Worm (Caenorhabditis elegans) whole organism, early embryonic: ENCODE results near the gene lin-26.

Experiments used
- B0310.2 ChIP-seq: sonication (generic microtip); optimal IDR thresholded peaks from 2 replicates; lab custom pipeline; 2016; ENCODE audit warnings: mild to moderate bottlenecking, missing genetic modification characterization, missing compliant biosample characterization
- ama-1 ChIP-seq: fragments of 150-350 bp; optimal IDR thresholded peaks from 2 replicates; lab custom pipeline; 2014
- hnd-1 ChIP-seq: sonication (generic microtip); optimal IDR thresholded peaks from 2 replicates; lab custom pipeline; 2016; ENCODE audit warnings: missing genetic modification characterization, missing compliant biosample characterization

- TF ChIP-seq ama-1 (lab: Kevin White, UChicago), result no peak
- no peak for TF ChIP-seq hnd-1 (tag; lab: Kevin White, UChicago)
- no peak for TF ChIP-seq B0310.2 (tag; lab: Kevin White, UChicago)
These were observed 2.6 kb downstream of the lin-26 start, which contains the start of gene F18A1.1 for ce11 chrII:7684589-7684988.
